Fruit fly (Drosophila melanogaster): ENCODE measurements around the gene CG14304.

dm6 chr3R:18584546-18584935 is 36.6 kb downstream of the CG14304 start:
- no peak for TF ChIP-seq lz (GFP tag; optimal IDR thresholded peaks at IDR 0.05)
- TF ChIP-seq svp (GFP tag), result no peak
